Fruit fly (Drosophila melanogaster) whole organism, embryonic: Measurements from ENCODE around the gene Elo68alpha.
A peak's percentile ranks its signal among the peaks of the same experiment; 100 is the strongest.

Experiments
- B-H1 ChIP-seq: fragments of 200-800 bp; sonication (Bioruptor generic); IDR thresholded peaks from 3 replicates; pipeline ENCODE4 v1.3.6; 2022; ENCODE audit warnings: missing biosample characterization, missing genetic modification characterization
- Blimp-1 ChIP-seq: fragments of 200-800 bp; sonication (Bioruptor generic); optimal IDR thresholded peaks from 3 replicates; lab custom pipeline; 2018; ENCODE audit warnings: missing biosample characterization, missing genetic modification characterization, mild to moderate bottlenecking, moderate library complexity, missing genetic modification reagents
- CG10274 ChIP-seq: fragments of 200-800 bp; sonication (Bioruptor generic); optimal IDR thresholded peaks from 3 replicates; lab custom pipeline; 2017; ENCODE audit warnings: missing biosample characterization, mild to moderate bottlenecking, missing genetic modification characterization
- CG10321 ChIP-seq: fragments of 200-800 bp; sonication (Bioruptor generic); IDR thresholded peaks from 2 replicates; pipeline ENCODE4 v1.3.6; 2022; ENCODE audit warnings: missing biosample characterization, missing genetic modification characterization
- CG10431 ChIP-seq: fragments of 200-800 bp; sonication (Bioruptor generic); optimal IDR thresholded peaks from 3 replicates; lab custom pipeline; 2018; ENCODE audit warnings: missing biosample characterization, mild to moderate bottlenecking, missing genetic modification characterization
- CG11695 ChIP-seq: fragments of 200-800 bp; sonication (Bioruptor generic); IDR thresholded peaks from 3 replicates; pipeline ENCODE4 v1.3.6; 2022; ENCODE audit warnings: missing biosample characterization, missing genetic modification characterization
- CG12942 ChIP-seq: fragments of 200-800 bp; sonication (Bioruptor generic); optimal IDR thresholded peaks from 3 replicates; lab custom pipeline; 2016; ENCODE audit warnings: missing biosample characterization, missing genetic modification characterization
- CG13424 ChIP-seq: fragments of 200-800 bp; sonication (Bioruptor generic); optimal IDR thresholded peaks from 2 replicates; lab custom pipeline; 2019; ENCODE audit warnings: missing biosample characterization, mild to moderate bottlenecking, missing genetic modification characterization, moderate library complexity
- CG13775 ChIP-seq: fragments of 200-800 bp; sonication (Bioruptor generic); optimal IDR thresholded peaks from 3 replicates; lab custom pipeline; 2017; ENCODE audit warnings: missing biosample characterization, mild to moderate bottlenecking, missing genetic modification characterization
- CG14710 ChIP-seq: fragments of 200-800 bp; sonication (Bioruptor generic); optimal IDR thresholded peaks from 3 replicates; lab custom pipeline; 2019; ENCODE audit warnings: missing biosample characterization, mild to moderate bottlenecking, missing genetic modification characterization, moderate library complexity
- CG1529 ChIP-seq: fragments of 200-800 bp; sonication (Bioruptor generic); optimal IDR thresholded peaks from 3 replicates; lab custom pipeline; 2018; ENCODE audit warnings: missing biosample characterization, missing genetic modification characterization
- CG17186 ChIP-seq: fragments of 200-800 bp; sonication (Bioruptor generic); optimal IDR thresholded peaks from 3 replicates; lab custom pipeline; 2017; ENCODE audit warnings: missing biosample characterization, missing genetic modification reagents, missing genetic modification characterization
- CG18011 ChIP-seq: fragments of 200-800 bp; sonication (Bioruptor generic); optimal IDR thresholded peaks from 2 replicates; lab custom pipeline; 2017; ENCODE audit warnings: missing biosample characterization, missing genetic modification characterization, mild to moderate bottlenecking, moderate library complexity, missing genotype
- CG18262 ChIP-seq: fragments of 200-800 bp; optimal IDR thresholded peaks from 3 replicates; lab custom pipeline; 2019; ENCODE audit warnings: missing biosample characterization, mild to moderate bottlenecking, missing genetic modification characterization, moderate library complexity
- CG18619 ChIP-seq: fragments of 200-800 bp; sonication (Bioruptor generic); optimal IDR thresholded peaks from 3 replicates; lab custom pipeline; 2017; ENCODE audit warnings: missing biosample characterization, mild to moderate bottlenecking, missing genetic modification characterization
- CG30431 ChIP-seq: fragments of 200-800 bp; sonication (Bioruptor generic); optimal IDR thresholded peaks from 2 replicates; lab custom pipeline; 2017; ENCODE audit warnings: missing biosample characterization, missing genetic modification characterization
- CG3163 ChIP-seq: fragments of 200-800 bp; sonication (Bioruptor generic); optimal IDR thresholded peaks from 3 replicates; lab custom pipeline; 2016; ENCODE audit warnings: missing biosample characterization, missing genetic modification characterization
- CG3726 ChIP-seq: fragments of 200-800 bp; sonication (Bioruptor generic); IDR thresholded peaks from 3 replicates; pipeline ENCODE4, ENCODE4 v1.3.6; 2022; ENCODE audit warnings: missing biosample characterization, missing genetic modification characterization
- CG4404 ChIP-seq: fragments of 200-800 bp; sonication (Bioruptor generic); IDR thresholded peaks from 2 replicates; pipeline ENCODE4 v1.3.6; 2022; ENCODE audit warnings: missing biosample characterization, missing genetic modification characterization
- CG4730 ChIP-seq: fragments of 200-800 bp; sonication (Bioruptor generic); IDR thresholded peaks from 2 replicates; pipeline ENCODE4 v1.3.6; 2022; ENCODE audit warnings: missing biosample characterization, missing genetic modification characterization
- CG5953 ChIP-seq: fragments of 200-800 bp; sonication (Bioruptor generic); IDR thresholded peaks from 2 replicates; pipeline ENCODE4 v1.3.6; 2022; ENCODE audit warnings: missing biosample characterization, missing genetic modification characterization
- CG7357 ChIP-seq: fragments of 200-800 bp; sonication (Bioruptor generic); IDR thresholded peaks from 3 replicates; pipeline ENCODE4 v1.3.6; 2022; ENCODE audit warnings: missing biosample characterization, missing genetic modification characterization
- CG9727 ChIP-seq: fragments of 200-800 bp; sonication (Bioruptor generic); optimal IDR thresholded peaks from 3 replicates; lab custom pipeline; 2017; ENCODE audit warnings: missing biosample characterization, mild to moderate bottlenecking, missing genetic modification characterization
- CG9932 ChIP-seq: fragments of 200-800 bp; sonication (Bioruptor generic); IDR thresholded peaks from 2 replicates; pipeline ENCODE4 v1.3.6; 2022; ENCODE audit warnings: missing biosample characterization, missing genetic modification characterization
- Dbx ChIP-seq: fragments of 200-800 bp; sonication (Bioruptor generic); IDR thresholded peaks from 3 replicates; pipeline ENCODE4 v1.3.6; 2022; ENCODE audit warnings: missing biosample characterization, missing genetic modification characterization
- Doc3 ChIP-seq: fragments of 200-800 bp; sonication (Bioruptor generic); IDR thresholded peaks from 3 replicates; pipeline ENCODE4 v1.3.6; 2022; ENCODE audit warnings: missing biosample characterization, missing genetic modification characterization; ENCODE audit not compliant: partially characterized antibody
- Hmx ChIP-seq: fragments of 200-800 bp; sonication (Bioruptor generic); optimal IDR thresholded peaks from 2 replicates; lab custom pipeline; 2016; ENCODE audit warnings: missing biosample characterization, missing genetic modification characterization
- Rfx ChIP-seq: fragments of 200-800 bp; sonication (Bioruptor generic); IDR thresholded peaks from 2 replicates; pipeline ENCODE4 v1.3.6; 2022; ENCODE audit warnings: missing biosample characterization, missing genetic modification characterization
- aop ChIP-seq: fragments of 200-800 bp; sonication (Bioruptor generic); IDR thresholded peaks from 2 replicates; pipeline ENCODE4 v1.3.6; 2022; ENCODE audit warnings: missing biosample characterization, missing genetic modification characterization
- ara ChIP-seq: fragments of 200-800 bp; sonication (Bioruptor generic); IDR thresholded peaks from 2 replicates; pipeline ENCODE4 v1.3.6; 2022; ENCODE audit warnings: missing biosample characterization, missing genetic modification characterization
- bbx ChIP-seq: fragments of 200-800 bp; sonication (Bioruptor generic); IDR thresholded peaks from 2 replicates; pipeline ENCODE4 v1.3.6; 2022; ENCODE audit warnings: missing biosample characterization, missing genetic modification characterization; ENCODE audit not compliant: partially characterized antibody
- cas ChIP-seq: fragments of 200-800 bp; sonication (Bioruptor generic); IDR thresholded peaks from 2 replicates; pipeline ENCODE4 v1.3.6; 2022; ENCODE audit warnings: missing biosample characterization, missing genetic modification characterization
- caup ChIP-seq: fragments of 200-800 bp; sonication (Bioruptor generic); optimal IDR thresholded peaks from 3 replicates; lab custom pipeline; 2017; ENCODE audit warnings: missing biosample characterization, mild to moderate bottlenecking, missing genetic modification characterization, moderate library complexity; ENCODE audit not compliant: severe bottlenecking
- cg ChIP-seq: fragments of 200-800 bp; sonication (Bioruptor generic); optimal IDR thresholded peaks from 3 replicates; lab custom pipeline; 2019; ENCODE audit warnings: missing biosample characterization, mild to moderate bottlenecking, missing genetic modification characterization, moderate library complexity
- corto ChIP-seq: fragments of 200-800 bp; sonication (Bioruptor generic); optimal IDR thresholded peaks from 2 replicates; lab custom pipeline; 2016; ENCODE audit warnings: missing biosample characterization, mild to moderate bottlenecking, missing genetic modification characterization, moderate library complexity
- dan ChIP-seq: fragments of 200-800 bp; sonication (Bioruptor generic); IDR thresholded peaks from 2 replicates; pipeline ENCODE4 v1.3.6; 2022; ENCODE audit warnings: missing biosample characterization, missing genetic modification characterization
- danr ChIP-seq: fragments of 200-800 bp; sonication (Bioruptor generic); IDR thresholded peaks from 2 replicates; pipeline ENCODE4 v1.3.6; 2022; ENCODE audit warnings: missing biosample characterization, missing genetic modification characterization
- emc ChIP-seq: fragments of 200-800 bp; sonication (Bioruptor generic); optimal IDR thresholded peaks from 2 replicates; lab custom pipeline; 2016; ENCODE audit warnings: missing biosample characterization, missing genetic modification characterization
- gfzf ChIP-seq: fragments of 200-800 bp; sonication (Bioruptor generic); optimal IDR thresholded peaks from 2 replicates; lab custom pipeline; 2016; ENCODE audit warnings: missing biosample characterization, mild to moderate bottlenecking, missing genetic modification characterization, moderate library complexity
- jigr1 ChIP-seq: fragments of 200-800 bp; sonication (Bioruptor generic); IDR thresholded peaks from 3 replicates; pipeline ENCODE4 v1.3.6; 2022; ENCODE audit warnings: missing biosample characterization, missing genetic modification characterization
- kay ChIP-seq: fragments of 200-800 bp; sonication (Bioruptor generic); optimal IDR thresholded peaks from 2 replicates; lab custom pipeline; 2016; ENCODE audit warnings: missing biosample characterization, missing genetic modification characterization
- kni ChIP-seq: fragments of 200-800 bp; sonication (Bioruptor generic); optimal IDR thresholded peaks from 3 replicates; lab custom pipeline; 2017; ENCODE audit warnings: mild to moderate bottlenecking, missing biosample characterization, missing genetic modification reagents, missing genetic modification characterization
- knrl ChIP-seq: fragments of 200-800 bp; sonication (Bioruptor generic); IDR thresholded peaks from 3 replicates; pipeline ENCODE4 v1.3.6; 2022; ENCODE audit warnings: missing biosample characterization, missing genetic modification characterization; ENCODE audit not compliant: partially characterized antibody
- pfk ChIP-seq: fragments of 200-800 bp; sonication (Bioruptor generic); optimal IDR thresholded peaks from 2 replicates; lab custom pipeline; 2018; ENCODE audit warnings: missing biosample characterization, mild to moderate bottlenecking, missing genetic modification characterization, moderate library complexity
- phol ChIP-seq: fragments of 200-800 bp; sonication (Bioruptor generic); optimal IDR thresholded peaks from 3 replicates; lab custom pipeline; 2018; ENCODE audit warnings: missing biosample characterization, mild to moderate bottlenecking, missing genetic modification characterization, moderate library complexity
- pum ChIP-seq: fragments of 200-800 bp; sonication (Bioruptor generic); optimal IDR thresholded peaks from 2 replicates; lab custom pipeline; 2016; ENCODE audit warnings: missing biosample characterization, missing genetic modification characterization
- run ChIP-seq: fragments of 200-800 bp; sonication (Bioruptor generic); optimal IDR thresholded peaks from 3 replicates; lab custom pipeline; 2018; ENCODE audit warnings: missing biosample characterization, mild to moderate bottlenecking, missing genetic modification characterization
- scrt ChIP-seq: fragments of 200-800 bp; sonication (Bioruptor generic); optimal IDR thresholded peaks from 2 replicates; lab custom pipeline; 2018; ENCODE audit warnings: missing biosample characterization, mild to moderate bottlenecking, missing genetic modification characterization, moderate library complexity
- tin ChIP-seq: fragments of 200-800 bp; sonication (Bioruptor generic); optimal IDR thresholded peaks from 3 replicates; lab custom pipeline; 2016; ENCODE audit warnings: missing biosample characterization, missing genetic modification characterization
- trem ChIP-seq: fragments of 200-800 bp; optimal IDR thresholded peaks from 3 replicates; lab custom pipeline; 2019; ENCODE audit warnings: missing biosample characterization, mild to moderate bottlenecking, missing genetic modification characterization, moderate library complexity
- zen2 ChIP-seq: fragments of 200-800 bp; sonication (Bioruptor generic); IDR thresholded peaks from 3 replicates; pipeline ENCODE4 v1.3.6; 2022; ENCODE audit warnings: missing biosample characterization, missing genetic modification characterization; ENCODE audit not compliant: partially characterized antibody

The Elo68alpha gene

DNA sequence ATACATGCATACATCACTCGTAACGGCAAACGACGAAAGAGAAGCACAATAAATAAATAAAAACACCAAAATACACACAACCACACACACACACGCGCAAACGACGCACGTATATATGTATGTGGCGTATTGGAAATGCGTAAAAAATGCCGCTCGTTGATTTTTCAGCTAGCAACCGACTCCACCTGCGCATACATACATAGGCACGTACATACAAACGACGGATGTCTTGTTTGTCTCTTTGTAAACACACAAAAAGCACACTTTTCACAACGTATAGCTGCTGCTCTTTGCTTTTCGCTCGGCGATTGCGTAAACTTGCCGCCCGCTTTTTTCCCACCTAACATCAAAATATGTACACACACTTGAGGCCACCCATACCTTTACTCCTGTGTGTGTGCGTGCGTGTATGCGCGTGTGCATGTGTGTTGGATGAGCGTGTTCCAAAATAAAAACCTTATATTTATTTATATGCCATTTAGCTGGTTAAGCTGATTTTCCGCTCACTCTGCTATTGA, 17.1 kb upstream of the Elo68alpha start (continued):
- TF ChIP-seq corto (GFP tag; lab: Kevin White, UChicago) (peak; percentile 63), CG13424 (tag; lab: Kevin White, UChicago) (peak; percentile 38), bbx (GFP tag; lab: Robert Waterston, UW) (no peak), Doc3 (GFP tag; lab: Robert Waterston, UW) (no peak), CG4730 (GFP tag; lab: Robert Waterston, UW) (no peak), Rfx (GFP tag; lab: Robert Waterston, UW) (no peak; the same call in 1 of the 2 replicates), emc (GFP tag; lab: Kevin White, UChicago) (no peak), phol (tag; lab: Kevin White, UChicago) (no peak), CG10321 (GFP tag; lab: Robert Waterston, UW) (no peak), ara (GFP tag; lab: Robert Waterston, UW) (no peak), cas (GFP tag; lab: Robert Waterston, UW) (no peak), gfzf (GFP tag; lab: Kevin White, UChicago) (no peak), CG30431 (GFP tag; lab: Kevin White, UChicago) (no peak), Dbx (GFP tag; lab: Robert Waterston, UW) (0 out of 3 replicates have a peak, but pooled peaks have one; percentile 17), CG18262 (no peak), CG3163 (peak; percentile 65), CG7357 (GFP tag; lab: Robert Waterston, UW) (no peak), pum (GFP tag; lab: Kevin White, UChicago) (no peak), aop (GFP tag; lab: Robert Waterston, UW) (no peak), scrt (GFP tag; lab: Kevin White, UChicago) (peak; percentile 41), kay (no peak), CG12942 (GFP tag; lab: Kevin White, UChicago) (no peak), CG13775 (GFP tag; lab: Kevin White, UChicago) (no peak), Blimp-1 (GFP tag; lab: Kevin White, UChicago) (no peak), tin (GFP tag; lab: Kevin White, UChicago) (no peak), Hmx (no peak), CG9727 (GFP tag; lab: Kevin White, UChicago) (peak; percentile 12), B-H1 (GFP tag; lab: Robert Waterston, UW) (no peak), CG1529 (peak; percentile 30), trem (tag; lab: Kevin White, UChicago) (no peak), CG14710 (tag; lab: Kevin White, UChicago) (no peak), caup (GFP tag; lab: Kevin White, UChicago) (peak; percentile 70), dan (no peak), knrl (GFP tag; lab: Robert Waterston, UW) (no peak), CG11695 (GFP tag; lab: Robert Waterston, UW) (0 out of 3 replicates have a peak, but pooled peaks have one; percentile 14), CG18619 (GFP tag; lab: Kevin White, UChicago) (no peak), CG3726 (GFP tag; lab: Robert Waterston, UW) (no peak), CG18011 (GFP tag; lab: Kevin White, UChicago) (no peak), CG5953 (GFP tag; lab: Robert Waterston, UW) (no peak), CG10274 (GFP tag; lab: Kevin White, UChicago) (no peak), CG10431 (GFP tag; lab: Kevin White, UChicago) (peak; percentile 40), zen2 (GFP tag; lab: Robert Waterston, UW) (no peak), kni (GFP tag; lab: Kevin White, UChicago) (peak; percentile 95), CG9932 (GFP tag; lab: Robert Waterston, UW) (0 out of 2 replicates have a peak, but pooled peaks have one; percentile 6), jigr1 (no peak), run (tag; lab: Kevin White, UChicago) (no peak), CG17186 (GFP tag; lab: Kevin White, UChicago) (no peak), danr (GFP tag; lab: Robert Waterston, UW) (no peak), cg (peak; percentile 98), CG4404 (GFP tag; lab: Robert Waterston, UW) (no peak), pfk (GFP tag; lab: Kevin White, UChicago) (peak; percentile 55)
